Worm (Caenorhabditis elegans) whole organism, midembryonic: Measurements from ENCODE around the gene rps-3.

Source experiments
- T22C8.4 ChIP-seq: fragments of 200-800 bp; sonication (Bioruptor generic); IDR thresholded peaks from 2 replicates; pipeline ENCODE4 v1.3.6; 2022; ENCODE audit warnings: missing genetic modification characterization, missing compliant biosample characterization
- cog-1 ChIP-seq: sonication (generic microtip); optimal IDR thresholded peaks from 2 replicates; lab custom pipeline; 2016; ENCODE audit warnings: missing genetic modification characterization, missing compliant biosample characterization
- flt-1 ChIP-seq: fragments of 200-800 bp; sonication (Bioruptor generic); IDR thresholded peaks from 2 replicates; pipeline ENCODE4 v1.3.6; 2022; ENCODE audit warnings: missing genetic modification characterization, missing compliant biosample characterization
- klf-2 ChIP-seq: fragments of 200-800 bp; sonication (Bioruptor generic); conservative IDR thresholded peaks from 2 replicates; pipeline ENCODE4 v1.3.6; 2022; ENCODE audit warnings: missing genetic modification reagents, missing genetic modification characterization, missing compliant biosample characterization
- med-1 ChIP-seq: sonication (generic microtip); optimal IDR thresholded peaks from 2 replicates; lab custom pipeline; 2017; ENCODE audit warnings: missing genetic modification characterization, mild to moderate bottlenecking, missing compliant biosample characterization, antibody characterized with exemption, missing genetic modification reagents; ENCODE audit not compliant: insufficient read depth
- ref-1 ChIP-seq: fragments of 200-800 bp; sonication (Bioruptor generic); conservative IDR thresholded peaks from 2 replicates; pipeline ENCODE4 v1.3.6; 2022; ENCODE audit warnings: missing genetic modification reagents, missing genetic modification characterization, missing compliant biosample characterization
- tab-1 ChIP-seq: fragments of 200-800 bp; sonication (Bioruptor generic); IDR thresholded peaks from 2 replicates; pipeline ENCODE4 v1.3.6; 2022; ENCODE audit warnings: missing genetic modification characterization, missing compliant biosample characterization
- ztf-23 ChIP-seq: fragments of 200-800 bp; sonication (Bioruptor generic); IDR thresholded peaks from 2 replicates; pipeline ENCODE4 v1.3.6; 2022; ENCODE audit warnings: missing genetic modification reagents, missing genetic modification characterization, missing compliant biosample characterization
- ztf-29 ChIP-seq: fragments of 200-800 bp; sonication (Bioruptor generic); IDR thresholded peaks from 2 replicates; pipeline ENCODE4 v1.3.6; 2022; ENCODE audit warnings: missing genetic modification reagents, missing genetic modification characterization, missing compliant biosample characterization

Gene rps-3

DNA sequence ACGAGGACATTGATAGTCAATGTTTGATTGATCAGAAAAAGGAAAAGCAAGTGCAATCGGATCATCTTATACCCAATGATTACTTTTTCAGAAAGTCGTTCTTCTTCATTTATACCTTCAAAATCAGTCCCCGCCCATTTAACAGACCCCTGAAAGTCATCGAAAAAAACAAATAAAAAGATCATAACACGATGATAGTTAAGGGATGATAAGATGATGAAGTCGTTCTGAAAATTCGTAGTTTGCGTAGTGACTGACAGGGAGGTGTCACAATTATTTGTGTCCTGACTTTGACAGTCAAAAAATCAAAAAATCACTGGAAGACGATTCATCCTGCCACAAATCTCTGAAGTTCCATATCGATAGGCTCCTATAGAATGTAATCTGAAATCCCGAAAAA is 12.1 kb upstream of the rps-3 start, which contains the start of gene ugt-66:
Gene ugt-66, minus strand, starts transcription at position 101 of the 400 bp plus-strand sequence.
- TF ChIP-seq ztf-29: no peak
- no peak for TF ChIP-seq klf-2 (GFP tag; lab: Robert Waterston, UW)
- TF ChIP-seq med-1: no peak
- TF ChIP-seq flt-1: no peak
- no peak for TF ChIP-seq ztf-23 (GFP tag; lab: Robert Waterston, UW)
- TF ChIP-seq ref-1 (GFP tag; lab: Robert Waterston, UW): no peak
- no peak for TF ChIP-seq tab-1 (GFP tag; lab: Robert Waterston, UW)

DNA sequence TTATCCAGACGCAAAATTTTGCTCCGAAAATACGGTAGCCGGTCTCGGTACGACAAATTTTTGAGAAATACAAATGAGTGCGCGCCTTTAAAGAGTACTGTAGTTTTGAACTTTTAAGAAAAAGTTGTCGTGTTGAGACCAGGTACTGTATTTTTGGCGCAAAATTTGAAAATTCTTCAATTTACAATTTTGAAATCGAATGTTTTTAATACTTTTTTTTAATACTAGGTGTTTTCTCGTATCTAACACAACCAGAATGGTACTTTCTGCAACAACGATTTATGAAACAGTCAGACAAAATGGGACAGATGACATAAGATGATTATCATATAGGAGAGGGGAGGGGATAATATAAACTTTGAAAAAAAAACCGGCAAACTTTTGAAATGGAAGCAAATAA is 10.9 kb upstream of the rps-3 start:
- TF ChIP-seq ref-1 (GFP tag; lab: Robert Waterston, UW): no peak
- no peak for TF ChIP-seq klf-2 (GFP tag; lab: Robert Waterston, UW)
- no peak for TF ChIP-seq ztf-29
- no peak for TF ChIP-seq T22C8.4 (GFP tag; lab: Robert Waterston, UW)
- TF ChIP-seq cog-1 (tag; lab: Kevin White, UChicago): no peak
- no peak for TF ChIP-seq tab-1 (GFP tag; lab: Robert Waterston, UW)
- TF ChIP-seq ztf-23 (GFP tag; lab: Robert Waterston, UW): no peak
- no peak for TF ChIP-seq flt-1
- TF ChIP-seq med-1: no peak

DNA sequence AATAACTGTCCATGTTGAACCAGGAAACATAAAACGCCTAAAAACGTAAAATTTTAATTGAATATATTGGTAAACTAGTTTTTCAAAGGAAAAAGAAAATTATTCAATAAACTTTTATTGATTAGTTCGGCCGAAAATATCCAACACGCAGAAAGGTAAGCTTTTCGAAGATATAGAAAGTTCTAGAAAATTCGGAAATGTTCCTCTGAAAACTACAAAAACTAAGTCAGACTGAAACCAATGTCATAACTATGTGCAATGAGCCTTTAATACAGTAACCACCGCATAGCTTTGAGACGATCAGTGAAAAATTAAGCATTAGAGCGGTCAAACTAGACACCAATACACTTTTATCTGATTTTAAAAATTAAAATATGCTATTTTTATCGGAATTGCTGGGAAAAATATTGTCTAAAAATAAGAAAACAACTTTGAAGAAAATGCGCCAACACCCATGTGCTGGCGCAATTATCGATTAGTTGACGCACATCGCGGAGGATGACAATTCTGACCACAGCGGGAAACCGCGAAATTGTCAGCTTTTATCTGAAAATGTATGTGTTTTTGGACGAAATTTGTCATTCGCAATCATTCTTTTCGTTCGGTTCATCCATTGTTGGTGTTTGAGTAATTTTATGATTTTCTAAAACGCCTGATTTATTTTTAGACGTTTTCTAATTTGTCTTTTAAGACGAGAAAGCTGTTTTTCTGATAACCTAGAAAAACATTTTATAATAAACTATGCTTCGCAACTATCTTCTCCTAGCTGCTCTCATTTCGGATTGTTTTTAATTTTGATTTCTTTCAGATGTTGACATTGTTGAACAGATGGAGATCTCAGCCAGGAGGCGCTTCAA is 8.0 kb upstream of the rps-3 start, which contains the start of the genes C23G10.7 and rpn-2:
Gene C23G10.7, minus strand, starts transcription at position 37 of the 857 bp plus-strand sequence.
Gene rpn-2, plus strand, starts transcription at position 807 of the 857 bp plus-strand sequence.
- TF ChIP-seq ref-1 (GFP tag; lab: Robert Waterston, UW): no peak
- TF ChIP-seq flt-1: no peak
- TF ChIP-seq tab-1 (GFP tag; lab: Robert Waterston, UW): no peak
- TF ChIP-seq T22C8.4 (GFP tag; lab: Robert Waterston, UW): peak; percentile 76
- no peak for TF ChIP-seq ztf-29
- TF ChIP-seq ztf-23 (GFP tag; lab: Robert Waterston, UW): peak; percentile 74
- TF ChIP-seq klf-2 (GFP tag; lab: Robert Waterston, UW): no peak

DNA sequence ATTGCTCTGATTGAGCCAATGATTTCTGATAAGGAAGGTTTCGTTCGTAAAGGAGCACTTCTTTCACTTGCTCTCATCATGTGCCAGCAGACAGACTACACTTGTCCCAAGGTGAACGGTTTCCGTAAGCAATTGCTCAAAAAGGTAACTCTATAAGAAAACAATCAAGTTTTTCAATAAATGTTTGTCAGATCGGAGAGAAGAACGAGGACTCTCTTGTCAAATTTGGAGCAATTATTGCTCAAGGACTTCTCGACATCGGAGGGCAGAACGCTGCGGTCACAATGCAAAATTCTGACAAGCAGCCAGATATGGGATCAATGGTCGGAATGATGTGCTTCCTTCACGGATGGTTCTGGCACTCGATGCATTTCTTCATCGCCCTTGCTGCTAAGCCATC is 5.3 kb upstream of the rps-3 start:
- TF ChIP-seq klf-2 (GFP tag; lab: Robert Waterston, UW) (no peak), T22C8.4 (GFP tag; lab: Robert Waterston, UW) (no peak), flt-1 (no peak), ztf-29 (no peak), ztf-23 (GFP tag; lab: Robert Waterston, UW) (no peak), med-1 (no peak), cog-1 (tag; lab: Kevin White, UChicago) (no peak), tab-1 (GFP tag; lab: Robert Waterston, UW) (no peak), ref-1 (GFP tag; lab: Robert Waterston, UW) (no peak)

DNA sequence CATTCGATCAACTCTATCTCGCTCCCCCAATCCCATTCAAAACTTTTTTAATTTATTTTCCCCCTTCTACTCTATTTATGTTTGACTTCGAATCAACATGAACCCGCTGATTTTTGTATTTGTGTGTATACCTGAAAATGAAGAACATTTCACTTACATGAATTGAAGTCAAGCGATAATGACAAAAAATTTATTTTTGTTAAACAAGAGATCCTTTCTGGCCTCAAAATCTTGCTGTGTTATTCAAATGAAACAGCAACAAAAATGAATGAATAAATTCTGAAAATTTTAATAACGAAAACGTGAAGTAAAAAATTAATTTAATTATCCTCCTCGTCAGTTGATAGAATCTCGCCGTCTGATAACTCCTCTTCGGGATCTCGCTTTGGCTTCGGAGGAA is 4.2 kb upstream of the rps-3 start:
- TF ChIP-seq tab-1 (GFP tag; lab: Robert Waterston, UW): no peak
- TF ChIP-seq ztf-29: no peak
- no peak for TF ChIP-seq flt-1
- TF ChIP-seq ref-1 (GFP tag; lab: Robert Waterston, UW): no peak
- TF ChIP-seq cog-1 (tag; lab: Kevin White, UChicago): no peak

DNA sequence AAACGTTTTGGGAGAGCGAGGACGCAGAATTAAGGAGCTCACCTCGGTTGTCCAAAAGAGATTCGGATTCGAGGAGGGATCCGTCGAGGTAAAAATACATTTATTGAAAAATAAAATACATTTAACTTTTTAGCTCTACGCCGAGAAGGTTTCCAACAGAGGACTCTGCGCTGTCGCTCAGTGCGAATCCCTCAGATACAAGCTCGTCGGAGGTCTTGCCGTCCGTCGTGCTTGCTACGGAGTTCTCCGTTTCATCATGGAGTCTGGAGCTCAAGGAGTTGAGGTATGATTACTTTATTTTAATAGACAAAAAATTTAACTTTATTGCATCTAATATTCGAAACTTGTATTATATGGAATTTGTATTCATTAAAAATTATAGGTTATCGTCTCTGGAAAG is 443 bp downstream of the rps-3 start:
- TF ChIP-seq ref-1 (GFP tag; lab: Robert Waterston, UW) (no peak), med-1 (no peak), ztf-23 (GFP tag; lab: Robert Waterston, UW) (no peak), tab-1 (GFP tag; lab: Robert Waterston, UW) (no peak), klf-2 (GFP tag; lab: Robert Waterston, UW) (no peak), T22C8.4 (GFP tag; lab: Robert Waterston, UW) (no peak), cog-1 (tag; lab: Kevin White, UChicago) (no peak), flt-1 (no peak), ztf-29 (no peak)

DNA sequence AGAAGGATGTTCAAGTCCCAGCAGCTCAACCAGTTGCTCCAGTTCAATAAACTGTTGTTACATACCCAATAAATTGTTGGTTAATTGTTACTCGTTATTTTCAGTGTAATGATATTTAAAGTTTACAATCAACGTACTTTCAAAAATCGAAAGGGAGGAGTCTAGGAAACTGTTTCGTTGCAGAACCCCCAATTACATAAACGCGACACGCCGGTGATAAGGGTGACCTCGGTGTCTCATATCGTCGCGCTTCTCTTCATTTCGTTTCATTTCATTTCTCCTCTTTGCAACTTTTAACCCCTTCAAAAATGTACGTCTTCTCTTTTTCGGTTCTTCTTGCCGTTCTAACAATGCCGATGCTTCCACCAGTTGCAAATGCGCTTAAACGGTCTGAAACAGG is 1.3 kb downstream of the rps-3 start, which contains the start of gene C23G10.2:
Gene C23G10.2, plus strand, starts transcription at position 184 of the 400 bp plus-strand sequence.
- TF ChIP-seq ztf-29 (no peak), med-1 (no peak), T22C8.4 (GFP tag; lab: Robert Waterston, UW) (no peak), tab-1 (GFP tag; lab: Robert Waterston, UW) (no peak), klf-2 (GFP tag; lab: Robert Waterston, UW) (no peak), ztf-23 (GFP tag; lab: Robert Waterston, UW) (no peak), ref-1 (GFP tag; lab: Robert Waterston, UW) (no peak), flt-1 (no peak), cog-1 (tag; lab: Kevin White, UChicago) (no peak)

DNA sequence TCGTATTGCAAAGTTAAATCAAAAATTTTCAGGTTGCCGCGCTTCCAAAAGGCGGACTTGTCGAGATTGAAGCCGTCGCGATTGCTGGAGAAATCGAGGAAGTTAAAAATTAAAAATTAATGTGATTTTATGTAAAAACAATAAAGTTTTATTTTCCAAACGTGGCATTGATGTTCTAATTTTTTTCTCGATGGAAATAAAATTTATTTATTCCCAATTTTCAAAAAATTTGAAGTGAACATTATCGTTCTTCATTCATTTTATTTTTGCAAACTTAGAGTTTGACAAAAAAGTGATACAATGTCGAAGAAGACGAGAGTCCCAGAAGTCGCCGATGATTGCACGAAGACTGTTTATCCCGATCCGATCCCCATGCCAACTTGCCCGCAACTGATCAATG is 2.4 kb downstream of the rps-3 start, which contains the start of gene C23G10.1:
Gene C23G10.1, plus strand, starts transcription at position 301 of the 400 bp plus-strand sequence.
- TF ChIP-seq T22C8.4 (GFP tag; lab: Robert Waterston, UW) (no peak), med-1 (no peak), klf-2 (GFP tag; lab: Robert Waterston, UW) (no peak), ref-1 (GFP tag; lab: Robert Waterston, UW) (no peak), tab-1 (GFP tag; lab: Robert Waterston, UW) (no peak), ztf-29 (no peak)

DNA sequence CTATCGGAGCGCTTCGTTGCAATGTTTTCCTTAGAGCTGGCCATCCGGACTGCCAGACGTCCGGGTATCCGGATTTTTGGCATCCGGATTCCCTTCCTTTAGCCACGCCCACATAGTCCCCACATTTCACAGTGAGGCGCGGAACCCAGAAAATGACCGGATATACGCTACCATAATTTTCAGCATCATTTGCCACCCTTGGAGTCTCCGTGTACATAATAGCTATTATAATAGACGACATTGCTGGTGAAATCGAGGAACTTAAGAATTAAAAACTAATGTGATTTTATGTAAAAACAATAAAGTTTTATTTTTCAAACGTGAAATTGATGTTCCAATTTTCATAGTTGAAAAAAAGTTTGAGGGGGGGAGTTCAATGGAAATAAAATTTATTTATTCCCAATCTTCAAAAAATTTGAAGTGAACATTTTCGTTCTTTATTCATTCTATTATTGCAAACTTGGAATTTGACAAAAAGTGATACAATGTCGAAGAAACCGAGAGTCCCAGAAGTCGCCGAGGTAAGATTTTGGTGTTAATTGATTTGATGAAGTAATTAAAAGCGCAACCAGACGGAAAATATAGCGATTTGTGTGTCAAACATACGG is 3.7 kb downstream of the rps-3 start:
- no peak for TF ChIP-seq T22C8.4 (GFP tag; lab: Robert Waterston, UW)
- no peak for TF ChIP-seq ref-1 (GFP tag; lab: Robert Waterston, UW)
- TF ChIP-seq cog-1 (tag; lab: Kevin White, UChicago): no peak
- TF ChIP-seq ztf-29: no peak
- no peak for TF ChIP-seq klf-2 (GFP tag; lab: Robert Waterston, UW)
- TF ChIP-seq flt-1: no peak
- no peak for TF ChIP-seq tab-1 (GFP tag; lab: Robert Waterston, UW)
- no peak for TF ChIP-seq med-1
- no peak for TF ChIP-seq ztf-23 (GFP tag; lab: Robert Waterston, UW)
